Fruit fly (Drosophila melanogaster) whole organism: ENCODE results near the gene Arfrp1.

Experiments used
- EcR ChIP-seq, 2 experiments: fragments of >200 bp; optimal IDR thresholded peaks; 2 replicates each; lab custom pipeline; 2017; ENCODE audit warnings: missing biosample characterization in 2 of 2, missing genetic modification characterization in 2 of 2, missing genetic modification reagents in 2 of 2
- pan ChIP-seq: fragments of >200 bp; optimal IDR thresholded peaks from 2 replicates; lab custom pipeline; 2017
- usp ChIP-seq: fragments of >200 bp; optimal IDR thresholded peaks from 2 replicates; lab custom pipeline; 2017; ENCODE audit warnings: missing biosample characterization, missing genetic modification characterization, mixed read lengths

DNA sequence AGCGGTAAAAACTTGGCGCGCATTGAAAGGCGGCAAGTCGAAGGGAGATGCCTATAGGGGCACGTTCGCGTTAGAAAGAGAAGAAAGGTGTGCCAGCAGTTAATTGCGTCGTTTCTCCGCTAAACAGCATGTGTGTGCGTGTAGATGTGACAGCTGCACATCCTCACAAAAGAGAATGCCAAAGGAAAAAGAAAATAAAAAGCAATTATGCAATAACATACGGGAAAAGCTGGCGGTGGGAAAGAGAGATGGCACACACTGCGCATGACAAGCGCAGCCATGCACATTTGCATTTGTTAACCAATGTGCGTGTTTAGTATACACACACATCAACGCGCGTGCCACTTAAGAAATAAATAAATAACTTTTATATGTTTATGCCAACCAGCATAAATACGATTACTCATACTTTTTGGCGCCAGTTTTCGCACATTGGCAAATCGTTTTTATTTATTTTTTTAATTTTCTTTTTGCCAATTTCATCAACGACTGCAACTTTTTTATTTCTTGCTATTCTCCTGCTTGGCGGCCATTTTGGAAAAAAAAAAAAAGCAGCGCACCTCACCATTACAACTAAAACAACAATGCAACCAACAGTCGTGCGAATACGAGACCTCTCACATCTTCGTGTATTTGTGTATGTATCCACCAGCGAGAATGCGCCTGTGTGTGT is 49.0 kb downstream of the Arfrp1 start:
- no peak for TF ChIP-seq usp (GFP tag; lab: Kevin White, UChicago)
- no peak for TF ChIP-seq pan
- TF ChIP-seq EcR (GFP tag; optimal IDR thresholded peaks at IDR 0.05; lab: Kevin White, UChicago): no peak
